Fruit fly (Drosophila melanogaster): ENCODE data around the gene CG9525.

- no peak for TF ChIP-seq disco-r (GFP tag; optimal IDR thresholded peaks at IDR 0.05)
- TF ChIP-seq CG17612 (GFP tag; IDR thresholded peaks at IDR 0.05) = no peak
- no peak for TF ChIP-seq CG15479 (GFP tag; optimal IDR thresholded peaks at IDR 0.05)
- TF ChIP-seq CTCF (GFP tag; optimal IDR thresholded peaks at IDR 0.05) = no peak
These were observed 24.2 kb downstream of the CG9525 start for dm6 chr2L:8937837-8938413.

Measured in whole organism, embryonic.